Worm (Caenorhabditis elegans): ENCODE data around the gene lmtr-3.

ce11 chrV:11094698-11095097, 29.3 kb upstream of the lmtr-3 start:
- TF ChIP-seq him-1 (tag; optimal IDR thresholded peaks at IDR 0.05) (no peak), dao-5 (tag; optimal IDR thresholded peaks at IDR 0.05) (no peak)

Data from whole organism, L4/young adult.